Fruit fly (Drosophila melanogaster): ENCODE results near the gene Imp.

The Imp gene

dm6 chrX:10848565-10848964, 24.5 kb upstream of the Imp start, which contains the start of gene CG2202 (continued):
- peak; percentile 56 for TF ChIP-seq Dp (GFP tag; optimal IDR thresholded peaks at IDR 0.05)
- TF ChIP-seq Stat92E (GFP tag; optimal IDR thresholded peaks at IDR 0.05): no peak
- peak; percentile 80 for TF ChIP-seq CG13287 (GFP tag; IDR thresholded peaks at IDR 0.05; ENCODE audit: partially characterized antibody)
- no peak for TF ChIP-seq eyg (GFP tag; optimal IDR thresholded peaks at IDR 0.05)
- peak; percentile 53 for TF ChIP-seq CG6791 (GFP tag; IDR thresholded peaks at IDR 0.05; ENCODE audit: partially characterized antibody)
- TF ChIP-seq vnd (GFP tag; IDR thresholded peaks at IDR 0.05; ENCODE audit: partially characterized antibody): peak; percentile 69
- no peak for TF ChIP-seq jing (GFP tag; optimal IDR thresholded peaks at IDR 0.05)
- peak; percentile 51; the same call in 1 of the 3 replicates for TF ChIP-seq zen2 (GFP tag; IDR thresholded peaks at IDR 0.05; ENCODE audit: partially characterized antibody)
- TF ChIP-seq CG8290 (GFP tag; optimal IDR thresholded peaks at IDR 0.05): no peak
- TF ChIP-seq CG8290 (tag; optimal IDR thresholded peaks at IDR 0.05): no peak
- TF ChIP-seq CG13424 (tag; optimal IDR thresholded peaks at IDR 0.05): peak; percentile 10
- peak; percentile 71 for TF ChIP-seq CG4617 (GFP tag; optimal IDR thresholded peaks at IDR 0.05; ENCODE audit: borderline replicate concordance)
- TF ChIP-seq amos (GFP tag; IDR thresholded peaks at IDR 0.05; ENCODE audit: partially characterized antibody): peak; percentile 78
- no peak for TF ChIP-seq CG3726 (GFP tag; IDR thresholded peaks at IDR 0.05)
- peak; percentile 57 for TF ChIP-seq Sry-δ (GFP tag; optimal IDR thresholded peaks at IDR 0.05)
- peak; percentile 59; the same call in 1 of the 2 replicates for TF ChIP-seq sna (GFP tag; IDR thresholded peaks at IDR 0.05; ENCODE audit: partially characterized antibody)
- TF ChIP-seq CG14860 (GFP tag; IDR thresholded peaks at IDR 0.05; ENCODE audit: partially characterized antibody): peak; percentile 52; the same call in 2 of the 3 replicates
- peak; percentile 80 for TF ChIP-seq CG16813 (GFP tag; IDR thresholded peaks at IDR 0.05; ENCODE audit: partially characterized antibody)
- TF ChIP-seq CG34224 (GFP tag; IDR thresholded peaks at IDR 0.05; ENCODE audit: partially characterized antibody): peak; percentile 62
- peak; percentile 65 for TF ChIP-seq CG9797 (GFP tag; optimal IDR thresholded peaks at IDR 0.05)
- no peak for TF ChIP-seq CG18764 (GFP tag; optimal IDR thresholded peaks at IDR 0.05)
- peak; percentile 61 for TF ChIP-seq Bgb (GFP tag; IDR thresholded peaks at IDR 0.05; ENCODE audit: partially characterized antibody)
- peak; percentile 74 for TF ChIP-seq MBD-R2 (GFP tag; IDR thresholded peaks at IDR 0.05)
- peak; percentile 23 for TF ChIP-seq CG30020 (tag; optimal IDR thresholded peaks at IDR 0.05)
- TF ChIP-seq pzg (GFP tag; optimal IDR thresholded peaks at IDR 0.05): peak; percentile 59
- peak; percentile 20 for TF ChIP-seq nmo (GFP tag; optimal IDR thresholded peaks at IDR 0.05)
- no peak for TF ChIP-seq CG13296 (GFP tag; optimal IDR thresholded peaks at IDR 0.05)
- TF ChIP-seq CTCF (GFP tag; optimal IDR thresholded peaks at IDR 0.05): peak; percentile 10
- peak; percentile 71 for TF ChIP-seq Dref (GFP tag; IDR thresholded peaks at IDR 0.05)
- peak; percentile 79 for TF ChIP-seq BEAF-32 (GFP tag; optimal IDR thresholded peaks at IDR 0.05)
- no peak for TF ChIP-seq CG9609 (GFP tag; optimal IDR thresholded peaks at IDR 0.05)
- no peak for TF ChIP-seq CG10209 (GFP tag; optimal IDR thresholded peaks at IDR 0.05)
- peak; percentile 17 for TF ChIP-seq sug (tag; optimal IDR thresholded peaks at IDR 0.05)
- peak; percentile 63 for TF ChIP-seq E2f2 (GFP tag; IDR thresholded peaks at IDR 0.05)
- peak; percentile 62; the same call in 2 of the 3 replicates for TF ChIP-seq row (GFP tag; IDR thresholded peaks at IDR 0.05)
- TF ChIP-seq CG10959 (GFP tag; IDR thresholded peaks at IDR 0.05): no peak
- peak; percentile 55 for TF ChIP-seq phol (tag; optimal IDR thresholded peaks at IDR 0.05)
- peak; percentile 48 for TF ChIP-seq CG14710 (tag; optimal IDR thresholded peaks at IDR 0.05)
- no peak for TF ChIP-seq Mrtf (GFP tag; IDR thresholded peaks at IDR 0.05)
- TF ChIP-seq CG42726 (GFP tag; IDR thresholded peaks at IDR 0.05; ENCODE audit: partially characterized antibody): peak; percentile 18; the same call in 1 of the 2 replicates
- TF ChIP-seq hb (GFP tag; IDR thresholded peaks at IDR 0.05; ENCODE audit: partially characterized antibody): peak; percentile 50; the same call in 1 of the 3 replicates
- peak; percentile 48 for TF ChIP-seq sd (tag; optimal IDR thresholded peaks at IDR 0.05)
- TF ChIP-seq CG4854 (GFP tag; optimal IDR thresholded peaks at IDR 0.05): no peak
